Fruit fly (Drosophila melanogaster) whole organism, pupa: ENCODE measurements around the gene CG42299.
A peak's percentile ranks its signal among the peaks of the same experiment; 100 is the strongest.

Source experiments
- CG10348 ChIP-seq: fragments of 200-800 bp; sonication (Bioruptor generic); IDR thresholded peaks from 2 replicates; pipeline ENCODE4 v1.3.6; 2022; ENCODE audit warnings: missing biosample characterization, missing genetic modification characterization
- CG12605 ChIP-seq: fragments of 200-800 bp; sonication (Bioruptor generic); IDR thresholded peaks from 2 replicates; pipeline ENCODE4 v1.3.6; 2022; ENCODE audit warnings: missing biosample characterization, missing genetic modification characterization
- CG13204 ChIP-seq: fragments of 200-800 bp; sonication (Bioruptor generic); optimal IDR thresholded peaks from 2 replicates; lab custom pipeline; 2018; ENCODE audit warnings: missing biosample characterization, mild to moderate bottlenecking, missing genetic modification characterization, moderate library complexity
- CG14655 ChIP-seq: fragments of 200-800 bp; sonication (Bioruptor generic); optimal IDR thresholded peaks from 3 replicates; lab custom pipeline; 2017; ENCODE audit warnings: mild to moderate bottlenecking, missing biosample characterization, missing genetic modification reagents, missing genetic modification characterization
- CG15710 ChIP-seq: fragments of 200-800 bp; sonication (Bioruptor generic); optimal IDR thresholded peaks from 2 replicates; lab custom pipeline; 2018; ENCODE audit warnings: missing biosample characterization, mild to moderate bottlenecking, missing genetic modification characterization, moderate library complexity
- CG17806 ChIP-seq: fragments of 200-800 bp; sonication (Bioruptor generic); optimal IDR thresholded peaks from 2 replicates; lab custom pipeline; 2018; ENCODE audit warnings: missing biosample characterization, mild to moderate bottlenecking, missing genetic modification characterization, moderate library complexity
- CG32121 ChIP-seq: fragments of 200-800 bp; sonication (Bioruptor generic); IDR thresholded peaks from 2 replicates; pipeline ENCODE4 v1.3.6; 2022; ENCODE audit warnings: missing biosample characterization, missing genetic modification characterization
- CG34367 ChIP-seq: fragments of 200-800 bp; sonication (Bioruptor generic); optimal IDR thresholded peaks from 2 replicates; lab custom pipeline; 2018; ENCODE audit warnings: missing biosample characterization, mild to moderate bottlenecking, missing genetic modification characterization
- CG4496 ChIP-seq: fragments of 200-800 bp; sonication (Bioruptor generic); IDR thresholded peaks from 3 replicates; pipeline ENCODE4 v1.3.6; 2022; ENCODE audit warnings: missing biosample characterization, missing genetic modification characterization
- CG8159 ChIP-seq: fragments of 200-800 bp; sonication (Bioruptor generic); optimal IDR thresholded peaks from 3 replicates; lab custom pipeline; 2018; ENCODE audit warnings: missing biosample characterization, mild to moderate bottlenecking, missing genetic modification characterization, moderate library complexity
- CG8301 ChIP-seq: fragments of 200-800 bp; sonication (Bioruptor generic); optimal IDR thresholded peaks from 2 replicates; lab custom pipeline; 2018; ENCODE audit warnings: missing biosample characterization, mild to moderate bottlenecking, missing genetic modification characterization
- CG9948 ChIP-seq: fragments of 200-800 bp; sonication (Bioruptor generic); optimal IDR thresholded peaks from 2 replicates; lab custom pipeline; 2018; ENCODE audit warnings: missing biosample characterization, mild to moderate bottlenecking, missing genetic modification characterization, moderate library complexity
- D1 ChIP-seq: fragments of 200-800 bp; sonication (Bioruptor generic); optimal IDR thresholded peaks from 2 replicates; lab custom pipeline; 2018; ENCODE audit warnings: missing biosample characterization, mild to moderate bottlenecking, missing genetic modification characterization, moderate library complexity
- EcR ChIP-seq: fragments of 200-800 bp; sonication (Bioruptor generic); optimal IDR thresholded peaks from 3 replicates; lab custom pipeline; 2019; ENCODE audit warnings: missing biosample characterization, missing genetic modification characterization, mild to moderate bottlenecking, moderate library complexity, missing genetic modification reagents
- Ets98B ChIP-seq: fragments of 200-800 bp; sonication (Bioruptor generic); IDR thresholded peaks from 2 replicates; pipeline ENCODE4 v1.3.6; 2022; ENCODE audit warnings: missing biosample characterization, missing genetic modification characterization
- Pif1A ChIP-seq: fragments of 200-800 bp; sonication (Bioruptor generic); optimal IDR thresholded peaks from 3 replicates; lab custom pipeline; 2016; ENCODE audit warnings: missing biosample characterization, missing genetic modification characterization
- Pif1B ChIP-seq: fragments of 200-800 bp; sonication (Bioruptor generic); optimal IDR thresholded peaks from 3 replicates; lab custom pipeline; 2016; ENCODE audit warnings: missing biosample characterization, missing genetic modification characterization
- Snoo ChIP-seq: fragments of 200-800 bp; sonication (Bioruptor generic); optimal IDR thresholded peaks from 3 replicates; lab custom pipeline; 2017; ENCODE audit warnings: missing biosample characterization, mild to moderate bottlenecking, missing genetic modification characterization, inconsistent platforms
- fd96Ca ChIP-seq: fragments of 200-800 bp; sonication (Bioruptor generic); IDR thresholded peaks from 3 replicates; pipeline ENCODE4 v1.3.6; 2022; ENCODE audit warnings: missing biosample characterization, missing genetic modification characterization
- gl ChIP-seq: fragments of 200-800 bp; sonication (Bioruptor generic); optimal IDR thresholded peaks from 2 replicates; lab custom pipeline; 2018; ENCODE audit warnings: missing biosample characterization, mild to moderate bottlenecking, missing genetic modification characterization
- rn ChIP-seq: fragments of 200-800 bp; sonication (Bioruptor generic); IDR thresholded peaks from 2 replicates; pipeline ENCODE4 v1.3.6; 2022; ENCODE audit warnings: missing biosample characterization, missing genetic modification characterization

CG42299 gene

dm6 chrX:15601285-15601684 is 25.8 kb upstream of the CG42299 start:
- TF ChIP-seq CG4496 (GFP tag; lab: Robert Waterston, UW), result peak; percentile 54; the same call in 1 of the 3 replicates
- no peak for TF ChIP-seq rn (GFP tag; lab: Robert Waterston, UW)
- TF ChIP-seq fd96Ca (GFP tag; lab: Robert Waterston, UW), result 0 out of 3 replicates have a peak, but pooled peaks have one; percentile 20
- 0 out of 2 replicates have a peak, but pooled peaks have one; percentile 14 for TF ChIP-seq Ets98B (GFP tag; lab: Robert Waterston, UW)
- TF ChIP-seq CG13204 (GFP tag; lab: Kevin White, UChicago), result no peak
- TF ChIP-seq CG14655 (GFP tag; lab: Kevin White, UChicago), result peak; percentile 32
- TF ChIP-seq CG32121 (GFP tag; lab: Robert Waterston, UW), result peak; percentile 48; the same call in 1 of the 2 replicates
- peak; percentile 22 for TF ChIP-seq CG8301 (tag; lab: Kevin White, UChicago)
- peak; percentile 1 for TF ChIP-seq CG9948 (tag; lab: Kevin White, UChicago)
- peak; percentile 24 for TF ChIP-seq CG17806 (tag; lab: Kevin White, UChicago)
- TF ChIP-seq CG15710 (tag; lab: Kevin White, UChicago), result no peak

DNA sequence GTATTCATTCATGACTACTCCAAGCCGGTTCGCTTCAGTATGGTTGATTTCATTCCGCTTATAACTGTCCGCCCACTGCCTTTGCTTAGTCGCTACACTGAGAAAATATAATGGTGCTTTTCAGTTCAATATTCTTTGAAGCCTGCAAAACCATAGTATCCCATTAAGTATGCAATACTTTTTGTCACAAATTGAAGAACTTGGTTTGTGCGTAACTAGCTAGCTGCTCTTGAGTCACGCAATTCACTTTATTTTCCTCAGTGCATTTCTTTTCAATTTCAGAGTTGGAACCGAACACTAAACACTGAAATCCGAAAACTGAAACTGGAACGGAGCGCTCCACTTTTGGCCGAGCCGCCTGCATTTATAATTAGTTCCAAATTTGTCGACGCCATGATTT is 24.2 kb upstream of the CG42299 start:
- TF ChIP-seq CG8159 (tag; lab: Kevin White, UChicago), result no peak
- no peak for TF ChIP-seq Snoo
- peak; percentile 67 for TF ChIP-seq CG32121 (GFP tag; lab: Robert Waterston, UW)
- TF ChIP-seq CG13204 (GFP tag; lab: Kevin White, UChicago), result no peak
- peak; percentile 64; the same call in 2 of the 3 replicates for TF ChIP-seq CG4496 (GFP tag; lab: Robert Waterston, UW)
- peak; percentile 2 for TF ChIP-seq CG8301 (tag; lab: Kevin White, UChicago)
- no peak for TF ChIP-seq gl (tag; lab: Kevin White, UChicago)
- TF ChIP-seq CG12605 (GFP tag; lab: Robert Waterston, UW), result peak; percentile 33; the same call in 1 of the 2 replicates
- TF ChIP-seq CG10348 (GFP tag; lab: Robert Waterston, UW), result no peak
- TF ChIP-seq EcR, result no peak
- TF ChIP-seq CG34367 (tag; lab: Kevin White, UChicago), result no peak
- TF ChIP-seq Pif1A (GFP tag; lab: Kevin White, UChicago), result peak; percentile 32
- no peak for TF ChIP-seq Pif1B (GFP tag; lab: Kevin White, UChicago)
- TF ChIP-seq Ets98B (GFP tag; lab: Robert Waterston, UW), result no peak
- TF ChIP-seq CG9948 (tag; lab: Kevin White, UChicago), result no peak
- TF ChIP-seq D1 (tag; lab: Kevin White, UChicago), result no peak
- TF ChIP-seq fd96Ca (GFP tag; lab: Robert Waterston, UW), result peak; percentile 79

- TF ChIP-seq D1 (tag; lab: Kevin White, UChicago) (no peak), CG8159 (tag; lab: Kevin White, UChicago) (no peak), Ets98B (GFP tag; lab: Robert Waterston, UW) (peak; percentile 1; the same call in 1 of the 2 replicates), rn (GFP tag; lab: Robert Waterston, UW) (no peak), CG10348 (GFP tag; lab: Robert Waterston, UW) (no peak), CG4496 (GFP tag; lab: Robert Waterston, UW) (0 out of 3 replicates have a peak, but pooled peaks have one; percentile 4)
- TF ChIP-seq, all 21 proteins: peak for 2
These were observed 18.9 kb upstream of the CG42299 start for dm6 chrX:15594230-15594857.

DNA sequence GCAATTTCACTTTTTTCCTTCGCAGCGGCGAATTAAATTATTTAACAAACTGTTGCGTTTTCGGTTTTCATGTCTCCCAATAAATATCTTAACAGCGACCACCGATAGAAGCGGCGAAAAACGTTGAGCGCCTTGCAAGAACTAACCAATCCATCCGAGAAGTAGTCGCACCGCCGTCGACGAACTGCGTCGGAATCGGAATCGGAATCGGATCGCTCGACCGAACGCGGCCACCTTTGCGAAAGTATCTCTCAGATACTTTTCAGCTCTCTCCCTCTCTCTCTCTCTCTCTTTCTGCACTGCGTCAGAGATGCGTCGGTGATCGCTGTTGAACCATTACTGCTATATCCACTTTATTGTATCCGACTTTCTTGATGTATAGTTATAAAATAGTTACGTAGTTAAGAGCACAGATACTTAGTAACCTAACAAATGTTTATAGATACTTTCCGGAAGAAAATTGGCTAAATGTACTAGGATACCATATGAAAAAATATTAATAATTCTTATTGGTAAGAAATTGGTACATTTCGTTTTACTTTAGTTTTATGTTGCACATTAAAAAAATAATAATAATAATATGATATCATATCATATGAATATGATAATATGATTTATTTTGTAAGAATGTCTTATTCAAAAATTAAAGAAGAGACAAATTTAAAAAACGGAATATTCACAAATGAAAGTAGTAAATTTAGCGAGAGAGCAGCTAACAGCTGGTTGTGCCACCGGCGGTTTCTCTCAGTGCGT is 18.2 kb upstream of the CG42299 start, which contains the start of gene Chsy:
Gene Chsy (minus strand): TSS at position 58 of the 753 bp plus-strand sequence.
- TF ChIP-seq Pif1B (GFP tag; lab: Kevin White, UChicago) (no peak), EcR (no peak), CG15710 (tag; lab: Kevin White, UChicago) (peak; percentile 1), CG12605 (GFP tag; lab: Robert Waterston, UW) (peak; percentile 37; the same call in 1 of the 2 replicates), CG32121 (GFP tag; lab: Robert Waterston, UW) (peak; percentile 15; the same call in 1 of the 2 replicates), fd96Ca (GFP tag; lab: Robert Waterston, UW) (peak; percentile 13; the same call in 1 of the 3 replicates), CG34367 (tag; lab: Kevin White, UChicago) (no peak), CG4496 (GFP tag; lab: Robert Waterston, UW) (0 out of 3 replicates have a peak, but pooled peaks have one; percentile 47), CG8159 (tag; lab: Kevin White, UChicago) (peak; percentile 24), Ets98B (GFP tag; lab: Robert Waterston, UW) (peak; percentile 14), CG9948 (tag; lab: Kevin White, UChicago) (no peak), Snoo (no peak), CG17806 (tag; lab: Kevin White, UChicago) (no peak), CG14655 (GFP tag; lab: Kevin White, UChicago) (peak; percentile 53), Pif1A (GFP tag; lab: Kevin White, UChicago) (no peak), gl (tag; lab: Kevin White, UChicago) (no peak), CG13204 (GFP tag; lab: Kevin White, UChicago) (peak; percentile 2), CG8301 (tag; lab: Kevin White, UChicago) (no peak), D1 (tag; lab: Kevin White, UChicago) (peak; percentile 3), CG10348 (GFP tag; lab: Robert Waterston, UW) (no peak)
